Worm (Caenorhabditis elegans): ENCODE results near the gene C07E3.3.

ce11 chrII:10329754-10330153 lies 27.6 kb downstream of the C07E3.3 start:
- TF ChIP-seq Y48G9A.11 (GFP tag; IDR thresholded peaks at IDR 0.05) (no peak), ceh-28 (tag; optimal IDR thresholded peaks at IDR 0.05) (no peak), ztf-7 (tag; optimal IDR thresholded peaks at IDR 0.05) (no peak), ceh-82 (tag; optimal IDR thresholded peaks at IDR 0.05) (no peak), nhr-11 (tag; optimal IDR thresholded peaks at IDR 0.05) (no peak), ama-1 (optimal IDR thresholded peaks at IDR 0.05) (no peak), egl-43 (GFP tag; IDR thresholded peaks at IDR 0.05) (no peak), unc-39 (tag; optimal IDR thresholded peaks at IDR 0.05) (no peak)

Data from whole organism, L4 larva.